Fruit fly (Drosophila melanogaster): Measurements from ENCODE around the gene Prestin.

- no peak for TF ChIP-seq Hr39 (optimal IDR thresholded peaks at IDR 0.05)
- TF ChIP-seq Pdp1 (GFP tag; optimal IDR thresholded peaks at IDR 0.05), result no peak
- no peak for TF ChIP-seq chif (GFP tag; optimal IDR thresholded peaks at IDR 0.05)
- TF ChIP-seq Lim3 (GFP tag; IDR thresholded peaks at IDR 0.05), result no peak
- TF ChIP-seq D (optimal IDR thresholded peaks at IDR 0.05), result no peak
- no peak for TF ChIP-seq D (GFP tag; optimal IDR thresholded peaks at IDR 0.05)
- TF ChIP-seq phol (tag; optimal IDR thresholded peaks at IDR 0.05), result no peak
- TF ChIP-seq al (GFP tag; IDR thresholded peaks at IDR 0.05), result no peak
Measured at dm6 chr3L:17913966-17914540, 6.4 kb upstream of the Prestin start.
